Fruit fly (Drosophila melanogaster): ENCODE results near the gene CG17544.

The CG17544 gene

DNA sequence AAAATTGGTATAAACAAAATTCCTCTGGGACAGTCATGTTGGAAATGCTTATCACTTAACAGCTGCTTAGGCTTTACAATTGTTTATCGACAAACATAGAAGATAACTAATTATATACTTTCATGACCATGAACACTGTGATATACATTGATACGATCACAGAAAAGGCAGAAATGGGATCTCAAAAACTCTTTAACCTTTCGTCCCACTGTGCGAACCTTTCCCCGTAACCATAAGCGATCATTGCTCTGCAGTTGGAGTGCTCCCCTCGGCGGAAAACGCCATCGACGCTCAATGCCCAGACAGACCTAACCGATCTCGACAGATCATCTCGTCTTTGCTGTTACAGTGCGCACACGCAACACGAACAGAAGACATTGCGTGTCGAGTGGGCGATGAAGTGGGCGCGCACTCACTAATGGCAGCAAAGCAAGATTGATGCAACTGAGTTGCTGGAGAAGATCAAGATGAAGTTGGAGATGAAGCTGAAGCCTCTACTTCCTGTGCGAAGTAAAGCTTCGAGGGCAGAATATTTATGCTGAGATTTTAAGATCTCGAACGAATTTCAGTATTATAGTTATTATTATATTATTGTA is 26.1 kb upstream of the CG17544 start (continued):
- TF ChIP-seq Sin3A (optimal IDR thresholded peaks at IDR 0.05), result no peak
- 0 out of 3 replicates have a peak, but pooled peaks have one; percentile 20 for TF ChIP-seq ase (GFP tag; IDR thresholded peaks at IDR 0.05)
- no peak for TF ChIP-seq ap (GFP tag; IDR thresholded peaks at IDR 0.05)
- TF ChIP-seq unc-4 (GFP tag; IDR thresholded peaks at IDR 0.05; ENCODE audit: partially characterized antibody), result no peak
- peak; percentile 25; the same call in 1 of the 2 replicates for TF ChIP-seq slbo (GFP tag; IDR thresholded peaks at IDR 0.05)
- TF ChIP-seq pb (GFP tag; optimal IDR thresholded peaks at IDR 0.05), result no peak
- TF ChIP-seq MTF-1 (GFP tag; optimal IDR thresholded peaks at IDR 0.05; ENCODE audit: borderline replicate concordance), result no peak
- TF ChIP-seq CG12659 (GFP tag; optimal IDR thresholded peaks at IDR 0.05), result no peak
- TF ChIP-seq CG9797 (GFP tag; optimal IDR thresholded peaks at IDR 0.05), result no peak
- no peak for TF ChIP-seq CG15269 (tag; optimal IDR thresholded peaks at IDR 0.05)
- no peak for TF ChIP-seq Sox102F (GFP tag; optimal IDR thresholded peaks at IDR 0.05)
- TF ChIP-seq fd64A (GFP tag; optimal IDR thresholded peaks at IDR 0.05), result no peak
- TF ChIP-seq H2.0 (GFP tag; IDR thresholded peaks at IDR 0.05), result peak; percentile 3; the same call in 1 of the 2 replicates
- TF ChIP-seq bcd (GFP tag; optimal IDR thresholded peaks at IDR 0.05), result no peak
- TF ChIP-seq NC2β (GFP tag; optimal IDR thresholded peaks at IDR 0.05), result no peak
- no peak for TF ChIP-seq Bgb (GFP tag; IDR thresholded peaks at IDR 0.05; ENCODE audit: partially characterized antibody)
- TF ChIP-seq CG1602 (GFP tag; optimal IDR thresholded peaks at IDR 0.05), result no peak
- no peak for TF ChIP-seq al (GFP tag; IDR thresholded peaks at IDR 0.05)
- TF ChIP-seq en (GFP tag; optimal IDR thresholded peaks at IDR 0.05), result no peak
- peak; percentile 13; the same call in 1 of the 3 replicates for TF ChIP-seq dysf (GFP tag; IDR thresholded peaks at IDR 0.05)
- TF ChIP-seq grau (tag; optimal IDR thresholded peaks at IDR 0.05), result peak; percentile 74
- TF ChIP-seq pfk (GFP tag; optimal IDR thresholded peaks at IDR 0.05), result no peak
- no peak for TF ChIP-seq danr (GFP tag; IDR thresholded peaks at IDR 0.05)
- no peak for TF ChIP-seq Spps (tag; optimal IDR thresholded peaks at IDR 0.05)
- no peak for TF ChIP-seq dmrt11E (tag; optimal IDR thresholded peaks at IDR 0.05)
- TF ChIP-seq CG2199 (GFP tag; IDR thresholded peaks at IDR 0.05), result 0 out of 3 replicates have a peak, but pooled peaks have one; percentile 19
- no peak for TF ChIP-seq CG7987 (GFP tag; optimal IDR thresholded peaks at IDR 0.05)
- TF ChIP-seq sr (GFP tag; IDR thresholded peaks at IDR 0.05), result peak; percentile 72; the same call in 2 of the 3 replicates
- no peak for TF ChIP-seq CG1647 (GFP tag; optimal IDR thresholded peaks at IDR 0.05)
- no peak for TF ChIP-seq Vsx1 (GFP tag; optimal IDR thresholded peaks at IDR 0.05)
- no peak for TF ChIP-seq hb (GFP tag; IDR thresholded peaks at IDR 0.05; ENCODE audit: partially characterized antibody)
- TF ChIP-seq ttk (GFP tag; IDR thresholded peaks at IDR 0.05), result no peak
- TF ChIP-seq CG10543 (GFP tag; optimal IDR thresholded peaks at IDR 0.05), result no peak
- peak; percentile 82 for TF ChIP-seq sens (GFP tag)
- no peak for TF ChIP-seq CG2120 (GFP tag; optimal IDR thresholded peaks at IDR 0.05)
- TF ChIP-seq Lim3 (GFP tag; IDR thresholded peaks at IDR 0.05), result no peak
- TF ChIP-seq CG32767 (GFP tag; IDR thresholded peaks at IDR 0.05), result no peak
- TF ChIP-seq zen2 (GFP tag; IDR thresholded peaks at IDR 0.05; ENCODE audit: partially characterized antibody), result no peak
- no peak for TF ChIP-seq schlank (tag; optimal IDR thresholded peaks at IDR 0.05)
- TF ChIP-seq Bteb2 (GFP tag; optimal IDR thresholded peaks at IDR 0.05), result no peak
- no peak for TF ChIP-seq Awh (GFP tag; IDR thresholded peaks at IDR 0.05)
- 0 out of 2 replicates have a peak, but pooled peaks have one; percentile 8 for TF ChIP-seq sob (GFP tag; IDR thresholded peaks at IDR 0.05)
- TF ChIP-seq fru (optimal IDR thresholded peaks at IDR 0.05), result no peak
- TF ChIP-seq rib (GFP tag; IDR thresholded peaks at IDR 0.05), result no peak
- TF ChIP-seq dpn (GFP tag; optimal IDR thresholded peaks at IDR 0.05), result no peak
- TF ChIP-seq croc (GFP tag; conservative IDR thresholded peaks at IDR 0.05), result no peak
- no peak for TF ChIP-seq CG10565 (GFP tag; optimal IDR thresholded peaks at IDR 0.05)
- no peak for TF ChIP-seq gt (GFP tag; IDR thresholded peaks at IDR 0.05)
- no peak for TF ChIP-seq CrebB (tag; optimal IDR thresholded peaks at IDR 0.05)
- TF ChIP-seq Gsc (GFP tag; IDR thresholded peaks at IDR 0.05), result no peak
- TF ChIP-seq CG11093 (GFP tag; IDR thresholded peaks at IDR 0.05), result no peak
- TF ChIP-seq CG43689 (GFP tag; IDR thresholded peaks at IDR 0.05), result no peak
